Worm (Caenorhabditis elegans) whole organism, L4 larva: ENCODE data around the gene ZK822.1.

ENCODE experiments used
- D1046.2 ChIP-seq: fragments of 200-800 bp; sonication (Bioruptor generic); IDR thresholded peaks from 2 replicates; pipeline ENCODE4 v1.3.6; 2022; ENCODE audit warnings: missing genetic modification characterization, missing compliant biosample characterization
- F10B5.3 ChIP-seq: sonication (generic microtip); optimal IDR thresholded peaks from 2 replicates; lab custom pipeline; 2016; ENCODE audit warnings: mild to moderate bottlenecking, missing genetic modification characterization, missing compliant biosample characterization
- F44E2.7 ChIP-seq: fragments of 200-800 bp; sonication (Bioruptor generic); IDR thresholded peaks from 2 replicates; pipeline ENCODE4 v2.1.2; 2022; ENCODE audit warnings: missing genetic modification characterization, missing compliant biosample characterization
- T26A8.4 ChIP-seq: fragments of 200-800 bp; sonication (Bioruptor generic); IDR thresholded peaks from 2 replicates; pipeline ENCODE4 v1.3.6; 2022; ENCODE audit warnings: missing genetic modification characterization, missing compliant biosample characterization
- Y48G9A.11 ChIP-seq: fragments of 200-800 bp; sonication (Bioruptor generic); IDR thresholded peaks from 2 replicates; pipeline ENCODE4 v1.3.6; 2022; ENCODE audit warnings: missing genetic modification reagents, missing genetic modification characterization, missing compliant biosample characterization
- Y75B8A.6 ChIP-seq: fragments of 200-800 bp; sonication (Bioruptor generic); IDR thresholded peaks from 2 replicates; pipeline ENCODE4 v1.3.6; 2022; ENCODE audit warnings: missing genetic modification reagents, missing genetic modification characterization, missing compliant biosample characterization
- ZK337.2 ChIP-seq: fragments of 200-800 bp; sonication (Bioruptor generic); IDR thresholded peaks from 2 replicates; pipeline ENCODE4 v1.3.6; 2022; ENCODE audit warnings: missing genetic modification reagents, missing genetic modification characterization, missing compliant biosample characterization
- aly-2 ChIP-seq: sonication (generic microtip); optimal IDR thresholded peaks from 2 replicates; lab custom pipeline; 2018; ENCODE audit warnings: missing biosample characterization, missing genetic modification characterization
- arid-1 ChIP-seq: fragments of 200-800 bp; sonication (Bioruptor generic); conservative IDR thresholded peaks from 2 replicates; pipeline ENCODE4 v1.3.6; 2022; ENCODE audit warnings: missing genetic modification reagents, missing genetic modification characterization, missing compliant biosample characterization
- ceh-20 ChIP-seq: fragments of 200-800 bp; sonication (Bioruptor generic); IDR thresholded peaks from 2 replicates; pipeline ENCODE4 v1.3.6; 2022; ENCODE audit warnings: missing genetic modification reagents, missing genetic modification characterization, missing compliant biosample characterization
- ceh-32 ChIP-seq: sonication (generic microtip); optimal IDR thresholded peaks from 2 replicates; lab custom pipeline; 2016; ENCODE audit warnings: mild to moderate bottlenecking, missing genetic modification characterization, missing compliant biosample characterization; ENCODE audit not compliant: poor library complexity
- ceh-44 ChIP-seq: fragments of 200-800 bp; sonication (Bioruptor generic); IDR thresholded peaks from 2 replicates; pipeline ENCODE4 v1.3.6; 2022; ENCODE audit warnings: missing genetic modification reagents, missing genetic modification characterization, missing compliant biosample characterization
- ces-1 ChIP-seq: fragments of 150-350 bp; sonication (generic microtip); optimal IDR thresholded peaks from 4 replicates; lab custom pipeline; 2014; ENCODE audit warnings: missing biosample characterization, missing genetic modification reagents, missing genetic modification characterization
- cey-2 ChIP-seq: sonication (generic microtip); optimal IDR thresholded peaks from 3 replicates; lab custom pipeline; 2017; ENCODE audit warnings: missing genetic modification characterization, mild to moderate bottlenecking, missing compliant biosample characterization, antibody characterized with exemption, borderline replicate concordance; ENCODE audit not compliant: insufficient read depth
- ctbp-1 ChIP-seq: fragments of 200-800 bp; sonication (Bioruptor generic); IDR thresholded peaks from 2 replicates; pipeline ENCODE4 v1.3.6; 2022; ENCODE audit warnings: missing genetic modification reagents, missing genetic modification characterization, missing compliant biosample characterization
- daf-8 ChIP-seq: fragments of 200-800 bp; sonication (Bioruptor generic); IDR thresholded peaks from 2 replicates; pipeline ENCODE4 v1.3.6; 2022; ENCODE audit warnings: missing genetic modification characterization, missing compliant biosample characterization
- dmd-6 ChIP-seq: fragments of 200-800 bp; sonication (Bioruptor generic); IDR thresholded peaks from 2 replicates; pipeline ENCODE4 v1.3.6; 2022; ENCODE audit warnings: missing genetic modification reagents, missing genetic modification characterization, missing compliant biosample characterization
- dmd-8 ChIP-seq: fragments of 200-800 bp; sonication (Bioruptor generic); IDR thresholded peaks from 2 replicates; pipeline ENCODE4 v1.3.6; 2022; ENCODE audit warnings: missing genetic modification characterization, missing compliant biosample characterization
- dmd-9 ChIP-seq: fragments of 200-800 bp; sonication (Bioruptor generic); IDR thresholded peaks from 2 replicates; pipeline ENCODE4 v1.3.6; 2022; ENCODE audit warnings: missing genetic modification reagents, missing genetic modification characterization, missing compliant biosample characterization
- fkh-10 ChIP-seq: fragments of 150-350 bp; optimal IDR thresholded peaks from 2 replicates; lab custom pipeline; 2014; ENCODE audit warnings: missing biosample characterization, missing genetic modification reagents, missing genetic modification characterization
- fos-1 ChIP-seq: fragments of 150-350 bp; optimal IDR thresholded peaks from 2 replicates; lab custom pipeline; 2014; ENCODE audit warnings: missing biosample characterization, missing genetic modification characterization
- gei-8 ChIP-seq: fragments of 200-800 bp; sonication (Bioruptor generic); optimal IDR thresholded peaks from 2 replicates; lab custom pipeline; 2018; ENCODE audit warnings: mild to moderate bottlenecking, missing genetic modification characterization, missing compliant biosample characterization
- hif-1 ChIP-seq, 2 experiments: sonication (generic microtip); optimal IDR thresholded peaks; 2 replicates each; lab custom pipeline; 2016 to 2017; ENCODE audit warnings: missing compliant biosample characterization in 2 of 2, missing genetic modification characterization in 2 of 2, missing genetic modification reagents in 2 of 2, missing genotype in 2 of 2, mild to moderate bottlenecking in 1 of 2
- hlh-11 ChIP-seq: fragments of 200-800 bp; sonication (Bioruptor generic); optimal IDR thresholded peaks from 2 replicates; lab custom pipeline; 2018; ENCODE audit warnings: mild to moderate bottlenecking, missing genetic modification characterization, missing compliant biosample characterization
- hmg-1.1 ChIP-seq: fragments of 200-800 bp; sonication (Bioruptor generic); IDR thresholded peaks from 2 replicates; pipeline ENCODE4 v1.3.6; 2022; ENCODE audit warnings: missing genetic modification reagents, missing genetic modification characterization, missing compliant biosample characterization
- lin-1 ChIP-seq: fragments of 200-800 bp; sonication (Bioruptor generic); IDR thresholded peaks from 2 replicates; pipeline ENCODE4 v1.3.6; 2022; ENCODE audit warnings: missing genetic modification reagents, missing genetic modification characterization, missing compliant biosample characterization
- lin-39 ChIP-seq: fragments of 150-350 bp; optimal IDR thresholded peaks from 2 replicates; lab custom pipeline; 2014; ENCODE audit warnings: missing biosample characterization, missing genetic modification reagents, missing genetic modification characterization
- lsy-2 ChIP-seq, 2 experiments: fragments of 150-350 bp in 1 of 2; sonication (generic microtip) in 1 of 2; optimal IDR thresholded peaks; 2 replicates each; lab custom pipeline; 2014 to 2017; ENCODE audit warnings: missing biosample characterization in 2 of 2, missing genetic modification characterization in 2 of 2
- mep-1 ChIP-seq: fragments of 150-350 bp; sonication (generic microtip); optimal IDR thresholded peaks from 3 replicates; lab custom pipeline; 2014; ENCODE audit warnings: missing biosample characterization, missing genetic modification characterization
- mxl-3 ChIP-seq: fragments of 200-800 bp; sonication (Bioruptor generic); optimal IDR thresholded peaks from 2 replicates; lab custom pipeline; 2018; ENCODE audit warnings: mild to moderate bottlenecking, missing genetic modification characterization, missing compliant biosample characterization
- nhr-237 ChIP-seq: sonication (generic microtip); optimal IDR thresholded peaks from 2 replicates; lab custom pipeline; 2017; ENCODE audit warnings: missing biosample characterization, missing genetic modification characterization
- nhr-25 ChIP-seq: sonication (generic microtip); optimal IDR thresholded peaks from 2 replicates; lab custom pipeline; 2017; ENCODE audit warnings: missing genetic modification characterization, mild to moderate bottlenecking, missing compliant biosample characterization, antibody characterized with exemption, moderate library complexity, borderline replicate concordance; ENCODE audit not compliant: insufficient read depth
- nhr-28 ChIP-seq: fragments of 150-350 bp; optimal IDR thresholded peaks from 2 replicates; lab custom pipeline; 2014; ENCODE audit warnings: missing biosample characterization, missing genetic modification characterization
- nhr-41 ChIP-seq: fragments of 200-800 bp; sonication (Bioruptor generic); IDR thresholded peaks from 2 replicates; pipeline ENCODE4 v1.3.6; 2022; ENCODE audit warnings: missing genetic modification reagents, missing genetic modification characterization, missing compliant biosample characterization
- nhr-42 ChIP-seq: fragments of 200-800 bp; sonication (Bioruptor generic); IDR thresholded peaks from 2 replicates; pipeline ENCODE4 v1.3.6; 2022; ENCODE audit warnings: missing genetic modification characterization, missing compliant biosample characterization
- nhr-48 ChIP-seq: sonication (generic microtip); optimal IDR thresholded peaks from 2 replicates; lab custom pipeline; 2016; ENCODE audit warnings: mild to moderate bottlenecking, missing genetic modification characterization, missing compliant biosample characterization
- nhr-6 ChIP-seq: fragments of 150-350 bp; optimal IDR thresholded peaks from 2 replicates; lab custom pipeline; 2014; ENCODE audit warnings: missing biosample characterization, missing genetic modification characterization
- nhr-77 ChIP-seq: fragments of 150-350 bp; optimal IDR thresholded peaks from 2 replicates; lab custom pipeline; 2014; ENCODE audit warnings: missing biosample characterization, missing genetic modification characterization
- pha-4 ChIP-seq, 2 experiments: fragments of 150-350 bp in 1 of 2; fragments of 200-800 bp in 1 of 2; sonication (Bioruptor generic) in 1 of 2; IDR thresholded peaks in 1 of 2; optimal IDR thresholded peaks in 1 of 2; 2 replicates each; pipeline versions ENCODE4 v1.3.6 to Lab custom; 2014 to 2022; ENCODE audit warnings: missing genetic modification characterization in 2 of 2, missing genetic modification reagents in 2 of 2, missing biosample characterization in 1 of 2, missing compliant biosample characterization in 1 of 2
- saeg-2 ChIP-seq: fragments of 200-800 bp; sonication (Bioruptor generic); IDR thresholded peaks from 2 replicates; pipeline ENCODE4 v1.3.6; 2022; ENCODE audit warnings: missing genetic modification reagents, missing genetic modification characterization, missing compliant biosample characterization
- set-16 ChIP-seq: fragments of 200-800 bp; sonication (Bioruptor generic); IDR thresholded peaks from 2 replicates; pipeline ENCODE4 v1.3.6; 2022; ENCODE audit warnings: missing genetic modification reagents, missing genetic modification characterization, missing compliant biosample characterization
- snpc-1.2 ChIP-seq: fragments of 200-800 bp; sonication (Bioruptor generic); IDR thresholded peaks from 2 replicates; pipeline ENCODE4 v1.3.6; 2022; ENCODE audit warnings: missing genetic modification reagents, missing genetic modification characterization, missing compliant biosample characterization
- unc-130 ChIP-seq: sonication (generic microtip); optimal IDR thresholded peaks from 2 replicates; lab custom pipeline; 2016; ENCODE audit warnings: missing genetic modification reagents, missing genetic modification characterization, missing compliant biosample characterization
- unc-39 ChIP-seq: sonication (generic microtip); optimal IDR thresholded peaks from 2 replicates; lab custom pipeline; 2017; ENCODE audit warnings: missing biosample characterization, missing genetic modification characterization
- vab-7 ChIP-seq: fragments of 200-800 bp; sonication (Bioruptor generic); IDR thresholded peaks from 2 replicates; pipeline ENCODE4 v1.3.6; 2022; ENCODE audit warnings: missing genetic modification reagents, missing genetic modification characterization, missing compliant biosample characterization
- zfp-2 ChIP-seq: sonication (generic microtip); optimal IDR thresholded peaks from 2 replicates; lab custom pipeline; 2016; ENCODE audit warnings: mild to moderate bottlenecking, missing genetic modification characterization, missing compliant biosample characterization
- zip-2 ChIP-seq: fragments of 150-350 bp; optimal IDR thresholded peaks from 2 replicates; lab custom pipeline; 2014; ENCODE audit warnings: missing biosample characterization, missing genetic modification characterization
- ztf-7 ChIP-seq: fragments of 150-350 bp; optimal IDR thresholded peaks from 2 replicates; lab custom pipeline; 2014; ENCODE audit warnings: missing biosample characterization, missing genetic modification characterization

Gene ZK822.1

ce11 chrIV:11914837-11915737 lies 6.8 kb downstream of the ZK822.1 start, which contains the start of gene fat-6 (continued):
- TF ChIP-seq ZK337.2 (GFP tag; lab: Robert Waterston, UW) (peak; percentile 9; the same call in 1 of the 2 replicates), nhr-6 (tag; lab: Kevin White, UChicago) (no peak), T26A8.4 (peak; percentile 30; the same call in 1 of the 2 replicates), nhr-28 (tag; lab: Kevin White, UChicago) (peak; percentile 84), hlh-11 (tag; lab: Kevin White, UChicago) (peak; percentile 46), arid-1 (GFP tag; lab: Robert Waterston, UW) (no peak), lsy-2 (tag; optimal IDR thresholded peaks at IDR 0.05; lab: Kevin White, UChicago) (peak in 1 of 2 experiments; percentile 18), zfp-2 (no peak), ceh-32 (tag; lab: Kevin White, UChicago) (no peak), cey-2 (tag; lab: Kevin White, UChicago) (peak; percentile 75), nhr-77 (tag; lab: Kevin White, UChicago) (peak; percentile 81), vab-7 (GFP tag; lab: Robert Waterston, UW) (no peak), D1046.2 (GFP tag; lab: Robert Waterston, UW) (0 out of 2 replicates have a peak, but pooled peaks have one; percentile 14), aly-2 (tag; lab: Kevin White, UChicago) (no peak), gei-8 (GFP tag; lab: Kevin White, UChicago) (no peak), dmd-6 (peak; percentile 26; the same call in 1 of the 2 replicates), set-16 (GFP tag; lab: Robert Waterston, UW) (no peak), fos-1 (no peak), hif-1 (tag; optimal IDR thresholded peaks at IDR 0.05; lab: Kevin White, UChicago) (no peak), ctbp-1 (GFP tag; lab: Robert Waterston, UW) (no peak), Y48G9A.11 (GFP tag; lab: Robert Waterston, UW) (no peak), ztf-7 (tag; lab: Kevin White, UChicago) (no peak), ceh-20 (no peak), unc-39 (tag; lab: Kevin White, UChicago) (no peak), ces-1 (GFP tag; lab: Kevin White, UChicago) (no peak), pha-4 (GFP tag; IDR thresholded peaks at IDR 0.05; lab: Robert Waterston, UW) (no peak), pha-4 (tag; optimal IDR thresholded peaks at IDR 0.05; lab: Kevin White, UChicago) (no peak), lin-39 (no peak), nhr-41 (GFP tag; lab: Robert Waterston, UW) (no peak), ceh-44 (GFP tag; lab: Robert Waterston, UW) (no peak), F44E2.7 (GFP tag; lab: Robert Waterston, UW) (no peak), fkh-10 (no peak), mep-1 (peak; percentile 44), zip-2 (tag; lab: Kevin White, UChicago) (no peak), saeg-2 (GFP tag; lab: Robert Waterston, UW) (no peak), nhr-237 (no peak), hmg-1.1 (GFP tag; lab: Robert Waterston, UW) (no peak), unc-130 (GFP tag; lab: Kevin White, UChicago) (no peak), lin-1 (GFP tag; lab: Robert Waterston, UW) (peak; percentile 21; the same call in 1 of the 2 replicates), nhr-25 (no peak), F10B5.3 (tag; lab: Kevin White, UChicago) (no peak), daf-8 (GFP tag; lab: Robert Waterston, UW) (no peak), dmd-9 (GFP tag; lab: Robert Waterston, UW) (no peak), nhr-48 (tag; lab: Kevin White, UChicago) (peak; percentile 38), snpc-1.2 (GFP tag; lab: Robert Waterston, UW) (no peak), nhr-42 (no peak), dmd-8 (GFP tag; lab: Robert Waterston, UW) (no peak), Y75B8A.6 (GFP tag; lab: Robert Waterston, UW) (peak; percentile 27; the same call in 1 of the 2 replicates), mxl-3 (GFP tag; lab: Kevin White, UChicago) (peak; percentile 16)
